Fruit fly (Drosophila melanogaster): ENCODE measurements around the gene CG32284.

CG32284 gene

DNA sequence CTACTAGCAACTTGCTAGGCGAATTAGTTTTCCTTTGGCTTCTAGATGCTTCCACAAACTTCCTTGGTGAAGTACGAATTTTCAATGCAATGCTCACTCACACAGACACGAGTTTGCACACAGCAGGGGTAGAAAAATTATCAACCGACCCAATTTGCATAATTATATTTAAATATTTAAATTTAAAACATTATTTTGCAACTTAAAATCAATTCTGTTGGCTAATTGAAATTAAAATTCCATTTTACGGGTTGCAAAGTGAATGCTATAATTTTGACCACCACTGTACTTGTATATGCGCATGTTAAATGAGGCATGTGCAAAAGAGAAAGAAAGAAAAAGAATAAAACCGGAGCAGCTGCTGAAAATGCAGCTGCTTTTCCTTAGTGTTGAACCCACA is 7.6 kb downstream of the CG32284 start (continued):
- peak; percentile 93 for TF ChIP-seq corto (GFP tag; optimal IDR thresholded peaks at IDR 0.05)
- peak; percentile 94 for TF ChIP-seq lmd (GFP tag; IDR thresholded peaks at IDR 0.05)
- TF ChIP-seq ac (GFP tag; optimal IDR thresholded peaks at IDR 0.05): peak; percentile 89
- TF ChIP-seq sqz (GFP tag; optimal IDR thresholded peaks at IDR 0.05): no peak
- TF ChIP-seq p53 (GFP tag; optimal IDR thresholded peaks at IDR 0.05): no peak
- peak; percentile 80 for TF ChIP-seq kay (GFP tag; optimal IDR thresholded peaks at IDR 0.05)
- peak; percentile 84 for TF ChIP-seq CG12155 (GFP tag; optimal IDR thresholded peaks at IDR 0.05)
- peak; percentile 95 for TF ChIP-seq chm (GFP tag; IDR thresholded peaks at IDR 0.05)
- TF ChIP-seq NC2α (GFP tag; optimal IDR thresholded peaks at IDR 0.05): no peak
- peak; percentile 41 for TF ChIP-seq Side (GFP tag; optimal IDR thresholded peaks at IDR 0.05)
- TF ChIP-seq cad (GFP tag; optimal IDR thresholded peaks at IDR 0.05): no peak
- no peak for TF ChIP-seq Opbp (GFP tag; IDR thresholded peaks at IDR 0.05; ENCODE audit: partially characterized antibody)
- TF ChIP-seq oc (tag; optimal IDR thresholded peaks at IDR 0.05): peak; percentile 95
- TF ChIP-seq Nf-YA (GFP tag; IDR thresholded peaks at IDR 0.05): peak; percentile 88
- TF ChIP-seq pzg (GFP tag; optimal IDR thresholded peaks at IDR 0.05): peak; percentile 12
- peak; percentile 53 for TF ChIP-seq crol (GFP tag; IDR thresholded peaks at IDR 0.05)
- peak; percentile 78 for TF ChIP-seq gt (GFP tag; IDR thresholded peaks at IDR 0.05)
- peak; percentile 75 for TF ChIP-seq CG6654 (GFP tag; optimal IDR thresholded peaks at IDR 0.05)
- TF ChIP-seq CG13775 (GFP tag; optimal IDR thresholded peaks at IDR 0.05): peak; percentile 88
- no peak for TF ChIP-seq her (GFP tag; optimal IDR thresholded peaks at IDR 0.05)
- peak; percentile 58 for TF ChIP-seq B-H2 (GFP tag; optimal IDR thresholded peaks at IDR 0.05)
- TF ChIP-seq cas (GFP tag; IDR thresholded peaks at IDR 0.05): peak; percentile 82
- peak; percentile 93 for TF ChIP-seq CG13424 (tag; optimal IDR thresholded peaks at IDR 0.05)
- TF ChIP-seq CG12744 (GFP tag; optimal IDR thresholded peaks at IDR 0.05): peak; percentile 3
- no peak for TF ChIP-seq CG3163 (GFP tag; optimal IDR thresholded peaks at IDR 0.05)
- TF ChIP-seq CG8281 (tag; optimal IDR thresholded peaks at IDR 0.05): peak; percentile 77
- peak; percentile 94 for TF ChIP-seq HHEX (GFP tag; optimal IDR thresholded peaks at IDR 0.05)
- peak; percentile 88 for TF ChIP-seq CG11093 (GFP tag; IDR thresholded peaks at IDR 0.05)
- TF ChIP-seq Bteb2 (GFP tag; optimal IDR thresholded peaks at IDR 0.05): peak; percentile 52
- peak; percentile 4 for TF ChIP-seq kni (GFP tag; optimal IDR thresholded peaks at IDR 0.05)
- TF ChIP-seq CkIIα-i1 (GFP tag; IDR thresholded peaks at IDR 0.05): 0 out of 2 replicates have a peak, but pooled peaks have one; percentile 15
- TF ChIP-seq CG1603 (tag; optimal IDR thresholded peaks at IDR 0.05): peak; percentile 88
- peak; percentile 72 for TF ChIP-seq CG1647 (GFP tag; optimal IDR thresholded peaks at IDR 0.05)
- peak; percentile 84; the same call in 1 of the 2 replicates for TF ChIP-seq CG16779 (GFP tag; IDR thresholded peaks at IDR 0.05)
- TF ChIP-seq Xbp1 (GFP tag; optimal IDR thresholded peaks at IDR 0.05): peak; percentile 93
- peak; percentile 70 for TF ChIP-seq CG18011 (GFP tag; optimal IDR thresholded peaks at IDR 0.05)
- TF ChIP-seq CG6854 (GFP tag; optimal IDR thresholded peaks at IDR 0.05): peak; percentile 88
- peak; percentile 92 for TF ChIP-seq sens-2 (GFP tag; IDR thresholded peaks at IDR 0.05)
- peak; percentile 88 for TF ChIP-seq croc (GFP tag; conservative IDR thresholded peaks at IDR 0.05)
- peak; percentile 96 for TF ChIP-seq fd96Cb (tag; optimal IDR thresholded peaks at IDR 0.05)
- peak; percentile 91 for TF ChIP-seq ttk (GFP tag; IDR thresholded peaks at IDR 0.05)
- TF ChIP-seq Vsx1 (GFP tag; optimal IDR thresholded peaks at IDR 0.05): peak; percentile 86
- peak; percentile 93 for TF ChIP-seq Aef1 (GFP tag; IDR thresholded peaks at IDR 0.05)
- peak; percentile 94 for TF ChIP-seq ewg (GFP tag; optimal IDR thresholded peaks at IDR 0.05)
- peak; percentile 46 for TF ChIP-seq pum (GFP tag; optimal IDR thresholded peaks at IDR 0.05)
- peak; percentile 37 for TF ChIP-seq Ets65A (GFP tag)
- TF ChIP-seq btn (GFP tag; optimal IDR thresholded peaks at IDR 0.05): no peak
- peak; percentile 29 for TF ChIP-seq jumu (GFP tag; optimal IDR thresholded peaks at IDR 0.05)
- peak; percentile 90 for TF ChIP-seq jigr1 (GFP tag; IDR thresholded peaks at IDR 0.05)
- peak; percentile 96 to 97 for TF ChIP-seq bsh (GFP tag; optimal IDR thresholded peaks at IDR 0.05)
- peak; percentile 95 for TF ChIP-seq unpg (GFP tag; optimal IDR thresholded peaks at IDR 0.05)

All from whole organism, embryonic.